Worm (Caenorhabditis elegans) whole organism, late embryonic: Measurements from ENCODE around the gene egg-1.

ENCODE experiments used
- C08G9.2 ChIP-seq: sonication (generic microtip); optimal IDR thresholded peaks from 2 replicates; lab custom pipeline; 2016; ENCODE audit warnings: mild to moderate bottlenecking, missing genetic modification characterization, moderate library complexity, missing compliant biosample characterization
- F13H6.1 ChIP-seq: sonication (generic microtip); optimal IDR thresholded peaks from 2 replicates; lab custom pipeline; 2016; ENCODE audit warnings: missing genetic modification characterization, missing compliant biosample characterization
- K09A11.1 ChIP-seq: sonication (generic microtip); optimal IDR thresholded peaks from 2 replicates; lab custom pipeline; 2017; ENCODE audit warnings: antibody characterized with exemption, mild to moderate bottlenecking, missing genetic modification characterization, missing compliant biosample characterization; ENCODE audit not compliant: insufficient read depth
- ama-1 ChIP-seq: fragments of 150-350 bp; optimal IDR thresholded peaks from 2 replicates; lab custom pipeline; 2014
- ceh-14 ChIP-seq: sonication (generic microtip); optimal IDR thresholded peaks from 2 replicates; lab custom pipeline; 2016; ENCODE audit warnings: missing genotype, missing genetic modification characterization, missing compliant biosample characterization
- ceh-19 ChIP-seq: fragments of 200-800 bp; sonication (Bioruptor generic); optimal IDR thresholded peaks from 2 replicates; lab custom pipeline; 2018; ENCODE audit warnings: mild to moderate bottlenecking, missing genetic modification characterization, missing compliant biosample characterization
- ceh-30 ChIP-seq: fragments of 150-350 bp; optimal IDR thresholded peaks from 2 replicates; lab custom pipeline; 2014; ENCODE audit warnings: missing biosample characterization, missing genetic modification characterization
- ceh-31 ChIP-seq: sonication (generic microtip); optimal IDR thresholded peaks from 2 replicates; lab custom pipeline; 2016; ENCODE audit warnings: missing genetic modification characterization, missing compliant biosample characterization
- ceh-48 ChIP-seq: sonication (generic microtip); optimal IDR thresholded peaks from 2 replicates; lab custom pipeline; 2016; ENCODE audit warnings: missing genetic modification characterization, inconsistent platforms, missing compliant biosample characterization
- ceh-6 ChIP-seq: fragments of 200-800 bp; sonication (Bioruptor generic); optimal IDR thresholded peaks from 2 replicates; lab custom pipeline; 2018; ENCODE audit warnings: mild to moderate bottlenecking, missing genetic modification characterization, missing compliant biosample characterization
- che-1 ChIP-seq: sonication (generic microtip); optimal IDR thresholded peaks from 2 replicates; lab custom pipeline; 2016; ENCODE audit warnings: mild to moderate bottlenecking, missing genetic modification characterization, missing compliant biosample characterization
- dmd-4 ChIP-seq: sonication (generic microtip); optimal IDR thresholded peaks from 2 replicates; lab custom pipeline; 2016; ENCODE audit warnings: borderline replicate concordance, missing genetic modification characterization, missing compliant biosample characterization
- elt-2 ChIP-seq: sonication (generic microtip); optimal IDR thresholded peaks from 2 replicates; lab custom pipeline; 2016; ENCODE audit warnings: missing genetic modification reagents, missing genetic modification characterization, missing compliant biosample characterization
- ets-4 ChIP-seq: sonication (generic microtip); optimal IDR thresholded peaks from 2 replicates; lab custom pipeline; 2016; ENCODE audit warnings: missing genetic modification characterization, missing compliant biosample characterization
- eyg-1 ChIP-seq: sonication (generic microtip); optimal IDR thresholded peaks from 2 replicates; lab custom pipeline; 2016; ENCODE audit warnings: missing genotype, missing genetic modification characterization, missing compliant biosample characterization
- fax-1 ChIP-seq: sonication (generic microtip); optimal IDR thresholded peaks from 2 replicates; lab custom pipeline; 2016; ENCODE audit warnings: missing genotype, missing genetic modification characterization, missing compliant biosample characterization
- fkh-10 ChIP-seq: fragments of 150-350 bp; optimal IDR thresholded peaks from 2 replicates; lab custom pipeline; 2014; ENCODE audit warnings: missing biosample characterization, missing genetic modification reagents, missing genetic modification characterization
- fkh-6 ChIP-seq: sonication (generic microtip); optimal IDR thresholded peaks from 2 replicates; lab custom pipeline; 2016; ENCODE audit warnings: missing genetic modification characterization, missing compliant biosample characterization
- hlh-15 ChIP-seq: sonication (generic microtip); optimal IDR thresholded peaks from 2 replicates; lab custom pipeline; 2016; ENCODE audit warnings: missing genetic modification characterization, missing compliant biosample characterization
- hlh-30 ChIP-seq: sonication (generic microtip); optimal IDR thresholded peaks from 2 replicates; lab custom pipeline; 2017; ENCODE audit warnings: antibody characterized with exemption, missing genetic modification characterization, missing compliant biosample characterization; ENCODE audit not compliant: insufficient read depth
- hlh-6 ChIP-seq: sonication (generic microtip); optimal IDR thresholded peaks from 2 replicates; lab custom pipeline; 2016; ENCODE audit warnings: missing genotype, missing genetic modification characterization, missing compliant biosample characterization
- hlh-8 ChIP-seq: sonication (generic microtip); optimal IDR thresholded peaks from 2 replicates; lab custom pipeline; 2016; ENCODE audit warnings: missing genotype, missing genetic modification characterization, missing compliant biosample characterization
- lim-6 ChIP-seq: sonication (generic microtip); optimal IDR thresholded peaks from 2 replicates; lab custom pipeline; 2016; ENCODE audit warnings: missing genetic modification characterization, missing compliant biosample characterization
- mec-3 ChIP-seq: sonication (generic microtip); optimal IDR thresholded peaks from 2 replicates; lab custom pipeline; 2016; ENCODE audit warnings: borderline replicate concordance, missing genetic modification characterization, missing compliant biosample characterization
- nfya-1 ChIP-seq: sonication (generic microtip); optimal IDR thresholded peaks from 2 replicates; lab custom pipeline; 2017; ENCODE audit warnings: missing genetic modification characterization, mild to moderate bottlenecking, missing compliant biosample characterization, antibody characterized with exemption, moderate library complexity
- nhr-232 ChIP-seq: sonication (generic microtip); optimal IDR thresholded peaks from 2 replicates; lab custom pipeline; 2016; ENCODE audit warnings: missing genetic modification characterization, missing compliant biosample characterization
- odd-2 ChIP-seq: sonication (generic microtip); optimal IDR thresholded peaks from 2 replicates; lab custom pipeline; 2017; ENCODE audit warnings: antibody characterized with exemption, mild to moderate bottlenecking, missing genetic modification characterization, missing compliant biosample characterization
- pha-2 ChIP-seq: sonication (generic microtip); optimal IDR thresholded peaks from 2 replicates; lab custom pipeline; 2017; ENCODE audit warnings: mild to moderate bottlenecking, missing genetic modification characterization, missing compliant biosample characterization
- pha-4 ChIP-seq: fragments of 150-350 bp; optimal IDR thresholded peaks from 2 replicates; lab custom pipeline; 2018; ENCODE audit warnings: missing biosample characterization, missing genetic modification reagents, missing genetic modification characterization
- pqm-1 ChIP-seq: sonication (generic microtip); optimal IDR thresholded peaks from 2 replicates; lab custom pipeline; 2016; ENCODE audit warnings: missing genetic modification characterization, missing compliant biosample characterization
- pros-1 ChIP-seq: fragments of 150-350 bp; optimal IDR thresholded peaks from 2 replicates; lab custom pipeline; 2014; ENCODE audit warnings: missing biosample characterization, missing genetic modification reagents, missing genetic modification characterization
- ref-2 ChIP-seq: sonication (generic microtip); optimal IDR thresholded peaks from 2 replicates; lab custom pipeline; 2016; ENCODE audit warnings: missing genetic modification characterization, missing compliant biosample characterization
- sdc-2 ChIP-seq: sonication (generic microtip); optimal IDR thresholded peaks from 2 replicates; lab custom pipeline; 2016; ENCODE audit warnings: missing genotype, missing genetic modification characterization, missing compliant biosample characterization
- sox-2 ChIP-seq: fragments of 200-800 bp; sonication (Bioruptor generic); IDR thresholded peaks from 2 replicates; pipeline ENCODE4 v1.3.6; 2022; ENCODE audit warnings: missing genetic modification reagents, missing genetic modification characterization, missing compliant biosample characterization
- syd-9 ChIP-seq: sonication (generic microtip); optimal IDR thresholded peaks from 2 replicates; lab custom pipeline; 2016; ENCODE audit warnings: mild to moderate bottlenecking, missing genetic modification characterization, moderate library complexity, missing compliant biosample characterization
- tbx-2 ChIP-seq: sonication (generic microtip); optimal IDR thresholded peaks from 2 replicates; lab custom pipeline; 2016; ENCODE audit warnings: missing genetic modification characterization, missing compliant biosample characterization
- tbx-7 ChIP-seq: sonication (generic microtip); optimal IDR thresholded peaks from 2 replicates; lab custom pipeline; 2016; ENCODE audit warnings: missing genotype, missing genetic modification characterization, missing compliant biosample characterization
- ttx-3 ChIP-seq: sonication (generic microtip); optimal IDR thresholded peaks from 2 replicates; lab custom pipeline; 2016; ENCODE audit warnings: missing genetic modification reagents, missing genetic modification characterization, missing compliant biosample characterization
- unc-42 ChIP-seq: sonication (generic microtip); optimal IDR thresholded peaks from 2 replicates; lab custom pipeline; 2016; ENCODE audit warnings: missing genotype, missing genetic modification characterization, missing compliant biosample characterization
- unc-55 ChIP-seq: sonication (generic microtip); optimal IDR thresholded peaks from 2 replicates; lab custom pipeline; 2017; ENCODE audit warnings: missing biosample characterization, missing genetic modification reagents, missing genetic modification characterization
- zip-5 ChIP-seq: sonication (generic microtip); optimal IDR thresholded peaks from 2 replicates; lab custom pipeline; 2016; ENCODE audit warnings: missing genetic modification characterization, missing compliant biosample characterization
- ztf-16 ChIP-seq: sonication (generic microtip); optimal IDR thresholded peaks from 2 replicates; lab custom pipeline; 2017; ENCODE audit warnings: missing genetic modification characterization, missing compliant biosample characterization

Gene egg-1

DNA sequence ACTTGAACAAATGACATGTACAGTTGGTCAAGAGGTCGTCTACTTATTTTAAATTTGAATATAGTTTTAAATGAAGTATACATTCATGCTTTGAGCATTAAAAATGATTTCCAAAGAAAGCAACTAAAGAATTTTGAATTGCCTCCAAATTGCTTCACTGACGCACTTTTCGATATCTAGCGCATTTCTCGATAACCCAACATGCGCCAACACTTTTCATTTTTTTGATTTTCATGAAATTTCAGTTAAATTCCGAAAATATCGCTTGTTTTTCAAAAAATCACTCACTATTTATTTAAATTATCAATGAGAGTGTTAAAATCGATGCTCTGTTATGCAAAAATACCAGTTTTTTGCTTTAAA is 8.2 kb upstream of the egg-1 start:
- TF ChIP-seq ceh-30 (no peak), ref-2 (tag; lab: Kevin White, UChicago) (no peak), tbx-7 (tag; lab: Kevin White, UChicago) (no peak), ceh-6 (no peak), nhr-232 (tag; lab: Kevin White, UChicago) (no peak), fkh-6 (tag; lab: Kevin White, UChicago) (no peak), ama-1 (lab: Kevin White, UChicago) (no peak), F13H6.1 (tag; lab: Kevin White, UChicago) (no peak), dmd-4 (no peak), pha-4 (tag; lab: Kevin White, UChicago) (no peak), fax-1 (tag; lab: Kevin White, UChicago) (no peak)

DNA sequence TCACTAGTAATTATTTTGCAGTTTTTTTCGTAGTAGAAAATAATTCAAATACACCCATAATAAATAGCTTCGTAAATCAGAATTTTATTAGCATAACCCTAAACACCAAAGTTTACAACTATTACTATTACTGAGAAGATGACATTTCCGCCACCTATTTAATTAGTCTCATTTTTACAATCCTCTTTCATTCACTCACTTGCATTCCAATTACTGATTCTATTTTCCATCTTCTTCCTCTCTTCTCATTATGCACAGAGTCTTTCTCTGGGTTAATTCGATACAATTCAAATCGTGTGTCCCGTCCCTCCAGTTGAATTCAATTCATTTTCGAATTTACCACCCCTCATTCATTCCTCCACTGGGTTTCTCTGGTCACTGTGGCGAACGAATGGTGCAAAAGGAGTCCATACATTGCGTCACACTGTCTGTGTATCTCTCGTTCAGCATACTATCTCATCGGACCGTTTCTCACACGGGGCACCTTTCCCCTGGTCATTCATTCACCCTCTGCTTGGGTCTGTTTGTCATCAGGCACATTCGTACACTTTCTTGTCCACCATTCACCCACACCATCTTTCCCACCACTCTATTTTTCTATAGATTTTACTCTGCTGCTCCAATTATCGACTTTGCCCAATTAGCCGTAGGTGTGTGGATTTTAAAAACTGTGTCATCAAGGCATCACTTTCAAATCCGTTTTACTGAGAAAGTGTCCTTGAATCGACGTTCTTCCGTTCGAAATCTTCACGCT is 7.5 kb upstream of the egg-1 start:
- TF ChIP-seq unc-42 (tag; lab: Kevin White, UChicago) (peak; percentile 99), ref-2 (tag; lab: Kevin White, UChicago) (peak; percentile 42), pqm-1 (no peak), dmd-4 (no peak), K09A11.1 (tag; lab: Kevin White, UChicago) (no peak), eyg-1 (tag; lab: Kevin White, UChicago) (no peak), ceh-14 (peak; percentile 44), ceh-31 (tag; lab: Kevin White, UChicago) (peak; percentile 51), tbx-2 (peak; percentile 24), fkh-6 (tag; lab: Kevin White, UChicago) (no peak)

DNA sequence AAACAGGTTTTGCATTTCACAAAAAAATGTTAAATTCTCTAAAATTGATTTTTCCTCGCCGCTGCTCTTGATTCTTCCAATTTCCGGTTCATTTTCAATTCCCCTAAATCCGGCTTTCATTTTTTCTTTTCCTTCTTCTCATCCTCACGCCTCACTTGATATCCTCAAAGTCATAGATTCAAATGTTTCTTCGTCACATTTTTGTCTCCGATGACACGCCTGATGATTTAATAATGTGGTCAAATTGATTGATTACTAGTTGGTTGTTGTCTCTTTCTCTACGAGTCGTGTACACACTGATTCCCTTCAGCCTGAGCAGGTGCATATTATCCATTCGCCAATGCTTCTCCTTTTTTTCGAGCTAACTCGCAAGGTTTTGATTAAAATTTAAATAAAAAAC is 6.5 kb upstream of the egg-1 start:
- peak; percentile 3 for TF ChIP-seq nfya-1 (tag; lab: Kevin White, UChicago)
- no peak for TF ChIP-seq ztf-16
- TF ChIP-seq unc-55 = peak; percentile 72
- no peak for TF ChIP-seq syd-9
- no peak for TF ChIP-seq hlh-15

DNA sequence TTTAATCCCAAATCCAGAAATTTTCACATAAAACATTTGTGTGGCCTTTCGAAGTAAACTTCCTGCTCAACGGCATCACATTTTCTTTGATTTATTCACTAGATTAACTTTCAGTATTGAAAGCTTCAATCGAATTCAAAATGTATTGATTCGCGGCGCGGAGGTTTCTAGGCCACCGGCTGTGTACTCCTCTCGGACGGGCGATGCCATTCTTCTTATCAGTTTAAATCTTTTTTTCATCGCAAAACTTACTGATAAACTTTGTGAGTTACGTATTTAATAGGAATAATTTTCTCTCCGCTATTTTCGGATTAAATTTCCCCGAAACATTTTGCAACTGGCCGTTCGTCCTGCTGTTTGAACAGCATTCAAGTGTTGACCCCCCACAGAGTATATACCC is 6.1 kb upstream of the egg-1 start:
- TF ChIP-seq fkh-10 (GFP tag; lab: Kevin White, UChicago) = no peak
- TF ChIP-seq elt-2 (tag; lab: Kevin White, UChicago) = peak; percentile 87
- peak; percentile 10 for TF ChIP-seq unc-42 (tag; lab: Kevin White, UChicago)
- peak; percentile 94 for TF ChIP-seq ets-4 (tag; lab: Kevin White, UChicago)
- peak; percentile 16 for TF ChIP-seq sdc-2 (tag; lab: Kevin White, UChicago)
- TF ChIP-seq ceh-19 (GFP tag; lab: Kevin White, UChicago) = no peak
- no peak for TF ChIP-seq odd-2 (tag; lab: Kevin White, UChicago)
- no peak for TF ChIP-seq hlh-30
- peak; percentile 23 for TF ChIP-seq ceh-14
- TF ChIP-seq F13H6.1 (tag; lab: Kevin White, UChicago) = no peak
- TF ChIP-seq hlh-8 (tag; lab: Kevin White, UChicago) = peak; percentile 4
- TF ChIP-seq fkh-6 (tag; lab: Kevin White, UChicago) = no peak
- no peak for TF ChIP-seq syd-9
- no peak for TF ChIP-seq che-1 (tag; lab: Kevin White, UChicago)
- peak; percentile 47 for TF ChIP-seq ceh-48 (tag; lab: Kevin White, UChicago)
- TF ChIP-seq pqm-1 = peak; percentile 61
- no peak for TF ChIP-seq ttx-3 (tag; lab: Kevin White, UChicago)
- TF ChIP-seq pha-2 (tag; lab: Kevin White, UChicago) = peak; percentile 22
- TF ChIP-seq pros-1 = no peak
- peak; percentile 72 for TF ChIP-seq ref-2 (tag; lab: Kevin White, UChicago)
- TF ChIP-seq sox-2 (GFP tag; lab: Robert Waterston, UW) = no peak
- peak; percentile 1 for TF ChIP-seq zip-5 (tag; lab: Kevin White, UChicago)
- TF ChIP-seq ceh-31 (tag; lab: Kevin White, UChicago) = peak; percentile 60
- TF ChIP-seq lim-6 (tag; lab: Kevin White, UChicago) = no peak
- TF ChIP-seq fax-1 (tag; lab: Kevin White, UChicago) = no peak
- peak; percentile 48 for TF ChIP-seq mec-3
- TF ChIP-seq hlh-6 (tag; lab: Kevin White, UChicago) = no peak
- peak; percentile 8 for TF ChIP-seq tbx-2
- TF ChIP-seq C08G9.2 (tag; lab: Kevin White, UChicago) = peak; percentile 85
